Worm (Caenorhabditis elegans) whole organism, L1 larva: Measurements from ENCODE around the gene Y54E2A.4.
A peak's percentile ranks its signal among the peaks of the same experiment; 100 is the strongest.

Experiments used
- C04F5.9 ChIP-seq: sonication (generic microtip); optimal IDR thresholded peaks from 2 replicates; lab custom pipeline; 2016; ENCODE audit warnings: missing genetic modification characterization, missing compliant biosample characterization
- C16A3.4 ChIP-seq: fragments of 150-350 bp; optimal IDR thresholded peaks from 2 replicates; lab custom pipeline; 2014; ENCODE audit warnings: missing biosample characterization, missing genetic modification characterization
- C34B4.2 ChIP-seq: sonication (generic microtip); optimal IDR thresholded peaks from 2 replicates; lab custom pipeline; 2017; ENCODE audit warnings: mild to moderate bottlenecking, missing genetic modification characterization, missing compliant biosample characterization
- aly-2 ChIP-seq: fragments of 150-350 bp; optimal IDR thresholded peaks from 2 replicates; lab custom pipeline; 2014; ENCODE audit warnings: missing biosample characterization, missing genetic modification characterization
- ama-1 ChIP-seq: fragments of 150-350 bp; optimal IDR thresholded peaks from 2 replicates; lab custom pipeline; 2014
- ceh-63 ChIP-seq: fragments of 200-800 bp; sonication (Bioruptor generic); optimal IDR thresholded peaks from 2 replicates; lab custom pipeline; 2018; ENCODE audit warnings: mild to moderate bottlenecking, missing genetic modification characterization, missing compliant biosample characterization
- ceh-8 ChIP-seq: fragments of 200-800 bp; sonication (Bioruptor generic); optimal IDR thresholded peaks from 2 replicates; lab custom pipeline; 2018; ENCODE audit warnings: mild to moderate bottlenecking, missing genetic modification characterization, moderate library complexity, missing compliant biosample characterization
- ceh-88 ChIP-seq: fragments of 200-800 bp; sonication (Bioruptor generic); IDR thresholded peaks from 2 replicates; pipeline ENCODE4 v1.3.6; 2022; ENCODE audit warnings: missing genetic modification characterization, missing compliant biosample characterization
- egl-13 ChIP-seq: sonication (generic microtip); optimal IDR thresholded peaks from 2 replicates; lab custom pipeline; 2016; ENCODE audit warnings: missing genotype, missing genetic modification reagents, missing genetic modification characterization, missing compliant biosample characterization
- egl-27 ChIP-seq, 2 experiments: fragments of 150-350 bp in 1 of 2; sonication (generic microtip); optimal IDR thresholded peaks; 3 replicates each; lab custom pipeline; 2017 to 2018; ENCODE audit warnings: missing biosample characterization in 2 of 2, missing genetic modification characterization in 2 of 2, missing genetic modification reagents in 2 of 2
- elt-3 ChIP-seq, 6 experiments: fragments of 150-350 bp in 1 of 6; sonication (generic microtip); optimal IDR thresholded peaks; 2 replicates each; lab custom pipeline; 2017 to 2018; ENCODE audit warnings: missing biosample characterization in 6 of 6, missing genetic modification characterization in 6 of 6, inconsistent platforms in 1 of 6
- grh-1 ChIP-seq: fragments of 200-800 bp; sonication (Bioruptor generic); IDR thresholded peaks from 2 replicates; pipeline ENCODE4 v1.3.6; 2022; ENCODE audit warnings: missing genetic modification reagents, missing genetic modification characterization, missing compliant biosample characterization
- hlh-4 ChIP-seq: sonication (generic microtip); optimal IDR thresholded peaks from 2 replicates; lab custom pipeline; 2016; ENCODE audit warnings: mild to moderate bottlenecking, missing genetic modification characterization, missing compliant biosample characterization
- irx-1 ChIP-seq: sonication (generic microtip); optimal IDR thresholded peaks from 2 replicates; lab custom pipeline; 2016; ENCODE audit warnings: missing genetic modification characterization, missing compliant biosample characterization
- isw-1 ChIP-seq: fragments of 200-800 bp; sonication (Bioruptor generic); IDR thresholded peaks from 2 replicates; pipeline ENCODE4 v1.3.6; 2022; ENCODE audit warnings: missing genetic modification characterization, missing compliant biosample characterization
- lin-13 ChIP-seq: fragments of 150-350 bp; optimal IDR thresholded peaks from 2 replicates; lab custom pipeline; 2014; ENCODE audit warnings: missing biosample characterization, missing genetic modification reagents, missing genetic modification characterization
- lsy-2 ChIP-seq, 2 experiments: fragments of 150-350 bp; optimal IDR thresholded peaks; 2 replicates each; lab custom pipeline; 2014; ENCODE audit warnings: missing biosample characterization in 2 of 2, missing genetic modification characterization in 2 of 2
- mab-9 ChIP-seq: fragments of 200-800 bp; sonication (Bioruptor generic); IDR thresholded peaks from 2 replicates; pipeline ENCODE4 v1.3.6; 2022; ENCODE audit warnings: missing genetic modification reagents, missing genetic modification characterization, missing compliant biosample characterization
- nhr-19 ChIP-seq: fragments of 200-800 bp; sonication (Bioruptor generic); conservative IDR thresholded peaks from 2 replicates; pipeline ENCODE4 v1.3.6; 2022; ENCODE audit warnings: missing genetic modification characterization, missing compliant biosample characterization
- nhr-20 ChIP-seq: sonication (generic microtip); optimal IDR thresholded peaks from 2 replicates; lab custom pipeline; 2016; ENCODE audit warnings: mild to moderate bottlenecking, missing genetic modification characterization, missing compliant biosample characterization
- nhr-237 ChIP-seq: fragments of 150-350 bp; optimal IDR thresholded peaks from 2 replicates; lab custom pipeline; 2014; ENCODE audit warnings: missing biosample characterization, missing genetic modification characterization
- nhr-47 ChIP-seq: sonication (generic microtip); optimal IDR thresholded peaks from 2 replicates; lab custom pipeline; 2016; ENCODE audit warnings: mild to moderate bottlenecking, missing genetic modification characterization, moderate library complexity, missing compliant biosample characterization
- nhr-71 ChIP-seq: sonication (generic microtip); optimal IDR thresholded peaks from 2 replicates; lab custom pipeline; 2016; ENCODE audit warnings: mild to moderate bottlenecking, missing genetic modification characterization, moderate library complexity, missing compliant biosample characterization
- nhr-76 ChIP-seq: sonication (generic microtip); optimal IDR thresholded peaks from 2 replicates; lab custom pipeline; 2017; ENCODE audit warnings: missing biosample characterization, missing genetic modification characterization
- nhr-77 ChIP-seq: fragments of 150-350 bp; optimal IDR thresholded peaks from 2 replicates; lab custom pipeline; 2014; ENCODE audit warnings: missing biosample characterization, missing genetic modification characterization
- nhr-85 ChIP-seq: sonication (generic microtip); peaks from one replicate; lab custom pipeline; 2016; ENCODE audit warnings: missing genetic modification characterization, inconsistent platforms, missing compliant biosample characterization
- nhr-90 ChIP-seq: sonication (generic microtip); optimal IDR thresholded peaks from 2 replicates; lab custom pipeline; 2016; ENCODE audit warnings: mild to moderate bottlenecking, missing genetic modification characterization, missing compliant biosample characterization; ENCODE audit not compliant: poor library complexity
- pag-3 ChIP-seq: sonication (generic microtip); optimal IDR thresholded peaks from 2 replicates; lab custom pipeline; 2017; ENCODE audit warnings: missing genetic modification characterization, mild to moderate bottlenecking, missing compliant biosample characterization, antibody characterized with exemption, borderline replicate concordance; ENCODE audit not compliant: insufficient read depth
- rnt-1 ChIP-seq: sonication (generic microtip); optimal IDR thresholded peaks from 2 replicates; lab custom pipeline; 2016; ENCODE audit warnings: mild to moderate bottlenecking, missing genetic modification characterization, moderate library complexity, missing compliant biosample characterization
- snpc-4 ChIP-seq: fragments of 150-350 bp; optimal IDR thresholded peaks from 2 replicates; lab custom pipeline; 2014; ENCODE audit warnings: missing biosample characterization, missing genetic modification characterization
- sox-4 ChIP-seq: sonication (generic microtip); optimal IDR thresholded peaks from 2 replicates; lab custom pipeline; 2016; ENCODE audit warnings: missing genetic modification characterization, missing compliant biosample characterization
- sptf-1 ChIP-seq: fragments of 150-350 bp; optimal IDR thresholded peaks from 2 replicates; lab custom pipeline; 2014; ENCODE audit warnings: missing biosample characterization, missing genetic modification characterization
- unc-130 ChIP-seq: fragments of 150-350 bp; optimal IDR thresholded peaks from 2 replicates; lab custom pipeline; 2017; ENCODE audit warnings: missing biosample characterization, missing genetic modification characterization, inconsistent platforms
- unc-98 ChIP-seq: fragments of 200-800 bp; sonication (Bioruptor generic); IDR thresholded peaks from 2 replicates; pipeline ENCODE4 v1.3.6; 2022; ENCODE audit warnings: missing genetic modification characterization, missing compliant biosample characterization
- xbp-1 ChIP-seq: sonication (generic microtip); optimal IDR thresholded peaks from 2 replicates; lab custom pipeline; 2016; ENCODE audit warnings: missing genetic modification characterization, missing compliant biosample characterization
- ztf-11 ChIP-seq, 2 experiments: sonication (generic microtip); optimal IDR thresholded peaks; 2 replicates each; lab custom pipeline; 2016 to 2017; ENCODE audit warnings: missing genetic modification characterization in 2 of 2, missing biosample characterization in 1 of 2, missing compliant biosample characterization in 1 of 2

Gene Y54E2A.4

ce11 chrII:14762528-14762927 lies 8.1 kb downstream of the Y54E2A.4 start:
- TF ChIP-seq isw-1 (GFP tag; lab: Robert Waterston, UW) = peak; percentile 21; the same call in 1 of the 2 replicates
- peak; percentile 64 for TF ChIP-seq nhr-19

- TF ChIP-seq lin-13 (GFP tag; lab: Kevin White, UChicago) (no peak), egl-13 (tag; lab: Kevin White, UChicago) (no peak), hlh-4 (tag; lab: Kevin White, UChicago) (no peak), ztf-11 (tag; optimal IDR thresholded peaks at IDR 0.05; lab: Kevin White, UChicago) (no peak), nhr-76 (no peak), ama-1 (lab: Kevin White, UChicago) (no peak), snpc-4 (tag; lab: Kevin White, UChicago) (no peak), nhr-90 (tag; lab: Kevin White, UChicago) (no peak), unc-130 (no peak), egl-27 (tag; optimal IDR thresholded peaks at IDR 0.05; lab: Kevin White, UChicago) (no peak), unc-98 (no peak)
These were observed 14.4 kb downstream of the Y54E2A.4 start for ce11 chrII:14768804-14769203.

DNA sequence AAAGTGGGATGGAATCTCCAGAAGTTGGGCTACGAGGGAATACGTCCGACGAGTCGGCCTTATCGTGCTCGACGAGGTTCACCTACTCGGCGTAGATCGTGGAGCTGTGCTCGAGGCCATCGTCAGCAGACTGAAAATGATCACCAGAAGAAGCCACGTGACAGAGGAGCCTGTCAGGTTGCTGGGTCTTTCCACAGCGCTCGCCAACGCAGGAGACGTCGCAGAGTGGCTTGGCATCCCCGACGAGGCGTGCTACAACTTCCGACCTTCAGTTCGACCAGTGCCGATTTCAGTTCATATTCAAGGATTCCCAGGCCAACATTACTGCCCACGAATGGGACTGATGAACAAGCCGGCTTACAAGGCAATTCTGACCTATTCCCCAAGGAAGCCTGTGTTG lies 16.7 kb downstream of the Y54E2A.4 start:
- no peak for TF ChIP-seq pag-3 (tag; lab: Kevin White, UChicago)
- no peak for TF ChIP-seq C16A3.4
- TF ChIP-seq sox-4 (tag; lab: Kevin White, UChicago) = no peak
- TF ChIP-seq nhr-20 (tag; lab: Kevin White, UChicago) = no peak
- TF ChIP-seq nhr-237 = no peak
- no peak for TF ChIP-seq hlh-4 (tag; lab: Kevin White, UChicago)
- no peak for TF ChIP-seq nhr-77 (tag; lab: Kevin White, UChicago)
- no peak for TF ChIP-seq C04F5.9 (tag; lab: Kevin White, UChicago)
- no peak for TF ChIP-seq snpc-4 (tag; lab: Kevin White, UChicago)
- no peak for TF ChIP-seq lsy-2 (tag; optimal IDR thresholded peaks at IDR 0.05; lab: Kevin White, UChicago)
- no peak for TF ChIP-seq rnt-1 (tag; lab: Kevin White, UChicago)
- no peak for TF ChIP-seq nhr-47 (tag; lab: Kevin White, UChicago)
- no peak for TF ChIP-seq irx-1 (tag; lab: Kevin White, UChicago)
- no peak for TF ChIP-seq aly-2 (tag; lab: Kevin White, UChicago)

DNA sequence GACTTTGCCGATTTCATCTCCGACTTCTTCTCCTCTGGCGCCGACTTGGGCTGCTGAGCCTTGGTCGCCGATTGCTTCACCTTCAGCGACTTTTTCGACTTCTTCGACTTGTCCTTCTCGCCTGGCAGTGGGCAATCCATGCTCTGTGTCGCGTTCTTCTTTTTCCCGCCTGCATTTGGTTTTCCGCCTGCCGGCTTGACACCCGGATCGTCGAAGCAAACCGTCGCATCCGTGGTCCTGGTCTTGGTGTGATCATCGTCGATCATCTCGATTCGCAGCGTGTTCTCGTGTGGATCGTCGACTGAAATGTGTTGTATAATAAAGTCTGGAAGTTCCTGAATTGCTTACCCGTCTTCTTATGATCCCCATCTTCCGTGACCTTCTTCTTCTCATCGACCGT lies 17.7 kb downstream of the Y54E2A.4 start:
- TF ChIP-seq sox-4 (tag; lab: Kevin White, UChicago) (no peak), C34B4.2 (tag; lab: Kevin White, UChicago) (no peak), nhr-85 (tag; lab: Kevin White, UChicago) (no peak), ceh-88 (GFP tag; lab: Robert Waterston, UW) (no peak), aly-2 (tag; lab: Kevin White, UChicago) (no peak), elt-3 (tag; optimal IDR thresholded peaks at IDR 0.05; lab: Kevin White, UChicago) (no peak), nhr-237 (no peak), irx-1 (tag; lab: Kevin White, UChicago) (no peak), unc-98 (no peak), sptf-1 (no peak), nhr-71 (tag; lab: Kevin White, UChicago) (no peak), ceh-8 (GFP tag; lab: Kevin White, UChicago) (no peak), mab-9 (GFP tag; lab: Robert Waterston, UW) (no peak), xbp-1 (tag; lab: Kevin White, UChicago) (no peak), egl-27 (tag; optimal IDR thresholded peaks at IDR 0.05; lab: Kevin White, UChicago) (no peak), grh-1 (GFP tag; lab: Robert Waterston, UW) (no peak), ceh-63 (GFP tag; lab: Kevin White, UChicago) (no peak)
